Fruit fly (Drosophila melanogaster) whole organism: ENCODE measurements around the gene CG31140.

Experiments used
- CG8478 ChIP-seq: fragments of >200 bp; optimal IDR thresholded peaks from 2 replicates; lab custom pipeline; 2018; ENCODE audit warnings: inconsistent platforms
- Dll ChIP-seq: fragments of >200 bp; optimal IDR thresholded peaks from 2 replicates; lab custom pipeline; 2017
- pan ChIP-seq: fragments of >200 bp; optimal IDR thresholded peaks from 2 replicates; lab custom pipeline; 2017
- psq ChIP-seq: fragments of >200 bp; optimal IDR thresholded peaks from 2 replicates; lab custom pipeline; 2017

dm6 chr3R:23939921-23940839 lies 22.8 kb upstream of the CG31140 start:
- TF ChIP-seq CG8478 (lab: Kevin White, UChicago) (no peak), Dll (lab: Kevin White, UChicago) (no peak), pan (lab: Kevin White, UChicago) (no peak), psq (lab: Kevin White, UChicago) (no peak)
